Worm (Caenorhabditis elegans) whole organism, L2 larva: Measurements from ENCODE around the gene tag-322.

Experiments
- C34F6.9 ChIP-seq: fragments of 150-350 bp; optimal IDR thresholded peaks from 2 replicates; lab custom pipeline; 2014; ENCODE audit warnings: missing biosample characterization, missing genetic modification characterization
- F13H6.1 ChIP-seq: sonication (generic microtip); optimal IDR thresholded peaks from 2 replicates; lab custom pipeline; 2016; ENCODE audit warnings: missing genetic modification characterization, missing compliant biosample characterization
- R02D3.7 ChIP-seq: fragments of 150-350 bp; optimal IDR thresholded peaks from 2 replicates; lab custom pipeline; 2014; ENCODE audit warnings: missing biosample characterization, missing genetic modification characterization
- alr-1 ChIP-seq: fragments of 150-350 bp; optimal IDR thresholded peaks from 2 replicates; lab custom pipeline; 2014; ENCODE audit warnings: missing biosample characterization, missing genetic modification characterization
- aly-2 ChIP-seq: fragments of 150-350 bp; optimal IDR thresholded peaks from 2 replicates; lab custom pipeline; 2014; ENCODE audit warnings: missing biosample characterization, missing genetic modification characterization
- ceh-16 ChIP-seq: fragments of 150-350 bp; optimal IDR thresholded peaks from 2 replicates; lab custom pipeline; 2014; ENCODE audit warnings: missing biosample characterization, missing genetic modification characterization
- crh-2 ChIP-seq: sonication (generic microtip); optimal IDR thresholded peaks from 2 replicates; lab custom pipeline; 2017; ENCODE audit warnings: missing biosample characterization, missing genetic modification characterization
- dmd-4 ChIP-seq: sonication (generic microtip); optimal IDR thresholded peaks from 2 replicates; lab custom pipeline; 2017; ENCODE audit warnings: missing biosample characterization, missing genetic modification characterization
- egl-27 ChIP-seq: sonication (generic microtip); optimal IDR thresholded peaks from 3 replicates; lab custom pipeline; 2017; ENCODE audit warnings: missing biosample characterization, missing genetic modification reagents, missing genetic modification characterization
- elt-1 ChIP-seq: fragments of 150-350 bp; optimal IDR thresholded peaks from 2 replicates; lab custom pipeline; 2014; ENCODE audit warnings: missing biosample characterization, missing genetic modification characterization
- fos-1 ChIP-seq: fragments of 150-350 bp; optimal IDR thresholded peaks from 2 replicates; lab custom pipeline; 2014; ENCODE audit warnings: missing biosample characterization, missing genetic modification characterization
- gmeb-1 ChIP-seq: fragments of 150-350 bp; optimal IDR thresholded peaks from 2 replicates; lab custom pipeline; 2014; ENCODE audit warnings: missing biosample characterization, missing genetic modification characterization
- lin-11 ChIP-seq: fragments of 150-350 bp; sonication (generic microtip); optimal IDR thresholded peaks from 2 replicates; lab custom pipeline; 2014; ENCODE audit warnings: missing biosample characterization, missing genetic modification characterization, inconsistent platforms, mixed read lengths
- lin-39 ChIP-seq: fragments of 150-350 bp; optimal IDR thresholded peaks from 2 replicates; lab custom pipeline; 2014; ENCODE audit warnings: missing biosample characterization, missing genetic modification reagents, missing genetic modification characterization
- lsy-2 ChIP-seq, 2 experiments: fragments of 150-350 bp in 1 of 2; sonication (generic microtip) in 1 of 2; optimal IDR thresholded peaks; 2 replicates each; lab custom pipeline; 2014 to 2017; ENCODE audit warnings: missing biosample characterization in 2 of 2, missing genetic modification characterization in 2 of 2
- mab-5 ChIP-seq: fragments of 150-350 bp; optimal IDR thresholded peaks from 2 replicates; lab custom pipeline; 2014; ENCODE audit warnings: missing biosample characterization, missing genetic modification characterization
- mbf-1 ChIP-seq: sonication (generic microtip); optimal IDR thresholded peaks from 2 replicates; lab custom pipeline; 2017; ENCODE audit warnings: missing biosample characterization, missing genetic modification characterization
- mdl-1 ChIP-seq, 2 experiments: fragments of 150-350 bp in 1 of 2; sonication (generic microtip) in 1 of 2; optimal IDR thresholded peaks; 2 replicates each; lab custom pipeline; 2017; ENCODE audit warnings: missing biosample characterization in 2 of 2, missing genetic modification characterization in 2 of 2
- nhr-10 ChIP-seq: sonication (generic microtip); optimal IDR thresholded peaks from 2 replicates; lab custom pipeline; 2017; ENCODE audit warnings: missing biosample characterization, missing genetic modification characterization
- nhr-129 ChIP-seq: fragments of 150-350 bp; optimal IDR thresholded peaks from 2 replicates; lab custom pipeline; 2014; ENCODE audit warnings: missing biosample characterization, missing genetic modification characterization
- nhr-23 ChIP-seq: fragments of 150-350 bp; optimal IDR thresholded peaks from 2 replicates; lab custom pipeline; 2014; ENCODE audit warnings: missing biosample characterization, missing genetic modification reagents, missing genetic modification characterization
- nhr-237 ChIP-seq: fragments of 150-350 bp; optimal IDR thresholded peaks from 2 replicates; lab custom pipeline; 2014; ENCODE audit warnings: missing biosample characterization, missing genetic modification characterization
- nhr-25 ChIP-seq: fragments of 150-350 bp; sonication (generic microtip); optimal IDR thresholded peaks from 3 replicates; lab custom pipeline; 2014; ENCODE audit warnings: missing biosample characterization, missing genetic modification characterization
- peb-1 ChIP-seq: fragments of 150-350 bp; optimal IDR thresholded peaks from 2 replicates; lab custom pipeline; 2014; ENCODE audit warnings: missing biosample characterization, missing genetic modification characterization
- sem-4 ChIP-seq: fragments of 150-350 bp; optimal IDR thresholded peaks from 2 replicates; lab custom pipeline; 2014; ENCODE audit warnings: missing biosample characterization, missing genetic modification reagents, missing genetic modification characterization
- sma-3 ChIP-seq: sonication (generic microtip); optimal IDR thresholded peaks from 2 replicates; lab custom pipeline; 2016; ENCODE audit warnings: missing genetic modification reagents, missing genetic modification characterization, missing compliant biosample characterization
- sma-9 ChIP-seq, 2 experiments: fragments of 150-350 bp in 1 of 2; sonication (generic microtip) in 1 of 2; optimal IDR thresholded peaks; 2 replicates each; lab custom pipeline; 2014 to 2016; ENCODE audit warnings: missing genetic modification characterization in 2 of 2, mild to moderate bottlenecking in 1 of 2, missing biosample characterization in 1 of 2, missing compliant biosample characterization in 1 of 2, missing genetic modification reagents in 1 of 2, moderate library complexity in 1 of 2
- unc-55 ChIP-seq: fragments of 150-350 bp; sonication (generic microtip); optimal IDR thresholded peaks from 3 replicates; lab custom pipeline; 2014; ENCODE audit warnings: missing biosample characterization, missing genetic modification reagents, missing genetic modification characterization
- unc-62 ChIP-seq: fragments of 150-350 bp; optimal IDR thresholded peaks from 2 replicates; lab custom pipeline; 2014; ENCODE audit warnings: missing biosample characterization, missing genetic modification reagents, missing genetic modification characterization
- zag-1 ChIP-seq: fragments of 150-350 bp; optimal IDR thresholded peaks from 2 replicates; lab custom pipeline; 2014; ENCODE audit warnings: missing biosample characterization, missing genetic modification characterization
- ztf-1 ChIP-seq: fragments of 200-800 bp; sonication (Bioruptor generic); conservative IDR thresholded peaks from 2 replicates; pipeline ENCODE4 v1.3.6; 2022; ENCODE audit warnings: missing genetic modification characterization, missing compliant biosample characterization
- ztf-11 ChIP-seq: sonication (generic microtip); optimal IDR thresholded peaks from 2 replicates; lab custom pipeline; 2017; ENCODE audit warnings: missing biosample characterization, missing genetic modification characterization

tag-322 gene

DNA sequence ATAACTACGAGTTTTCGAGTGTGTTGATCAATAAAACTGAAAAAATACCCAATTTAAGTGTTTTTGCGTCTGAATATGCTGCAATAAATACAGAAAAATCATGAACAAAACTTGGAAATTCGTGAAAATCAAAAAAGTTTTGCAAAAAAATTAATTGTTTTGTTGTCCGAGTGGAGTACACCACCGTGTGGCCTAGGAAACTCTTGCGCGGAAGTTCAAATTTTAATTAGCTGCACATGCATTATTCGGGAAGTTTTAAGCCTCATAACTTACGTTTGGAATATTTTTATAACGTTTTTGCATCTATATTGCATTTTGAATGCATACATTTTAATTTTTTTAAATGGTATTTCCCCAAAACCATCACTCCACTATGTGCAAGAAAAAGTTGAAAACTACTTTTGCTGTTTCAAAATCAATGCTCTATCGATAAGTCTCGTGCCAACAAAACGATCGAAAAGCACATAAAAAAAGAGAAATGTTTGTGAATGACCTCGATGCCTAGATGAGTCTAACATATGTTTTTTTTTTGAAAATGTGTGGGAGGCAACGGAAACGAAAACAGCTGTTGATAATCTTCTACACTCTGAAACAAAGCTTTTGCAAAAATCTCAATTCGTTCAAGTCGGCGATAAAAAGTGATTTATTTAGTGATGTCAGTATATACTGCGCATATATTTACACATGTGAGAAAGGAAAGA is 31.2 kb upstream of the tag-322 start:
- no peak for TF ChIP-seq lin-11 (tag; lab: Kevin White, UChicago)
- no peak for TF ChIP-seq sem-4 (tag; lab: Kevin White, UChicago)
- no peak for TF ChIP-seq aly-2 (tag; lab: Kevin White, UChicago)
- peak; percentile 41 for TF ChIP-seq unc-55 (GFP tag; lab: Kevin White, UChicago)
- no peak for TF ChIP-seq R02D3.7
- peak in 1 of 2 experiments; percentile 56 for TF ChIP-seq lsy-2 (tag; optimal IDR thresholded peaks at IDR 0.05; lab: Kevin White, UChicago)
- TF ChIP-seq nhr-129 (tag; lab: Kevin White, UChicago), result peak; percentile 43
- TF ChIP-seq ztf-1 (GFP tag; lab: Robert Waterston, UW), result no peak
- TF ChIP-seq mdl-1 (tag; optimal IDR thresholded peaks at IDR 0.05; lab: Kevin White, UChicago), result no peak
- peak; percentile 16 for TF ChIP-seq sma-9 (GFP tag; optimal IDR thresholded peaks at IDR 0.05; lab: Kevin White, UChicago)
- TF ChIP-seq sma-9 (tag; optimal IDR thresholded peaks at IDR 0.05; lab: Kevin White, UChicago), result no peak
- TF ChIP-seq crh-2 (tag; lab: Kevin White, UChicago), result peak; percentile 20
- peak; percentile 13 for TF ChIP-seq C34F6.9 (tag; lab: Kevin White, UChicago)
- peak; percentile 57 for TF ChIP-seq sma-3 (GFP tag; lab: Kevin White, UChicago)
- TF ChIP-seq peb-1, result no peak
- peak; percentile 88 for TF ChIP-seq gmeb-1 (tag; lab: Kevin White, UChicago)

ce11 chrIV:7815683-7816183 is 30.4 kb upstream of the tag-322 start, which contains the start of gene cdgs-1:
Gene cdgs-1, minus strand, starts transcription at chrIV:7815733.
- TF ChIP-seq sma-9 (GFP tag; optimal IDR thresholded peaks at IDR 0.05; lab: Kevin White, UChicago) (peak; percentile 63), sma-9 (tag; optimal IDR thresholded peaks at IDR 0.05; lab: Kevin White, UChicago) (no peak), lsy-2 (tag; optimal IDR thresholded peaks at IDR 0.05; lab: Kevin White, UChicago) (peak in 1 of 2 experiments; percentile 59), C34F6.9 (tag; lab: Kevin White, UChicago) (peak; percentile 73), F13H6.1 (peak; percentile 19), mbf-1 (no peak), fos-1 (tag; lab: Kevin White, UChicago) (peak; percentile 20), nhr-25 (tag; lab: Kevin White, UChicago) (peak; percentile 30), nhr-129 (tag; lab: Kevin White, UChicago) (peak; percentile 77), mdl-1 (tag; optimal IDR thresholded peaks at IDR 0.05; lab: Kevin White, UChicago) (peak; percentile 62 to 64), unc-55 (GFP tag; lab: Kevin White, UChicago) (peak; percentile 57), zag-1 (tag; lab: Kevin White, UChicago) (no peak), crh-2 (tag; lab: Kevin White, UChicago) (peak; percentile 75), ceh-16 (tag; lab: Kevin White, UChicago) (no peak)

DNA sequence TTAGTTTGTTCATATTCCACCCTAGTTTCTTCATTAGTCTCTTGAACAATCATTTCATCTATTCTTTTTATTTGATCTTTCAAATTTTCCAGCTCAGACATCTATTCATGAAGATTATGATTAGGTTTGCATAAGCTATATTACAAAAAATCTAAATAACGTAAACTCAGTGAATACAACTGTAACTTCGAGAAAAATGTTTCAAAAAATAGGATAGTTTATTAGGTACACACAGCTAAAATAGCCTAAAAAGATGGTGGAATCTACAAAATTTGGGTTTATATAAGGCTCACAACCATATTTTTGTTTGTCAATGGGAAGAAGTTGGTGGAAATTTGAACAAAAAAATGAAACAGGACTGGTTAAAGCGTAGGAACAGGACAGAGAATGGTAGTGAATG is 27.4 kb upstream of the tag-322 start, which contains the start of gene zgpa-1:
zgpa-1 (minus strand) TSS at position 101 of the 400 bp plus-strand sequence.
- TF ChIP-seq nhr-25 (tag; lab: Kevin White, UChicago), result no peak
- no peak for TF ChIP-seq dmd-4 (tag; lab: Kevin White, UChicago)
- TF ChIP-seq crh-2 (tag; lab: Kevin White, UChicago), result no peak
- TF ChIP-seq alr-1 (tag; lab: Kevin White, UChicago), result no peak
- no peak for TF ChIP-seq sma-3 (GFP tag; lab: Kevin White, UChicago)
- no peak for TF ChIP-seq lin-39
- no peak for TF ChIP-seq elt-1 (tag; lab: Kevin White, UChicago)
- TF ChIP-seq R02D3.7, result no peak
- no peak for TF ChIP-seq egl-27 (tag; lab: Kevin White, UChicago)
- TF ChIP-seq mdl-1 (tag; optimal IDR thresholded peaks at IDR 0.05; lab: Kevin White, UChicago), result no peak
- TF ChIP-seq nhr-10 (tag; lab: Kevin White, UChicago), result no peak
- no peak for TF ChIP-seq mab-5 (tag; lab: Kevin White, UChicago)
- no peak for TF ChIP-seq fos-1 (tag; lab: Kevin White, UChicago)
- TF ChIP-seq unc-62, result no peak
- TF ChIP-seq nhr-23 (tag; lab: Kevin White, UChicago), result no peak

ce11 chrIV:7808583-7808982 is 23.2 kb upstream of the tag-322 start, which contains the start of gene C33H5.1:
Gene C33H5.1, plus strand, starts transcription at chrIV:7808912.
- peak; percentile 59 for TF ChIP-seq elt-1 (tag; lab: Kevin White, UChicago)
- TF ChIP-seq nhr-25 (tag; lab: Kevin White, UChicago), result no peak

- TF ChIP-seq zag-1 (tag; lab: Kevin White, UChicago) (no peak), dmd-4 (tag; lab: Kevin White, UChicago) (no peak), ztf-11 (tag; lab: Kevin White, UChicago) (no peak), nhr-237 (tag; lab: Kevin White, UChicago) (no peak)
- TF ChIP-seq, all 48 proteins: peak for 0
Measured at ce11 chrIV:7804740-7805139, 19.4 kb upstream of the tag-322 start, which contains the start of gene C33H5.2. Gene C33H5.2, plus strand, starts transcription at chrIV:7805040.
